Worm (Caenorhabditis elegans) whole organism, L3 larva: ENCODE data around the gene srm-6.

Experiments
- R02D3.7 ChIP-seq: fragments of 150-350 bp; optimal IDR thresholded peaks from 2 replicates; lab custom pipeline; 2014; ENCODE audit warnings: missing biosample characterization, missing genetic modification characterization
- ZK546.5 ChIP-seq: sonication (generic microtip); optimal IDR thresholded peaks from 2 replicates; lab custom pipeline; 2017; ENCODE audit warnings: missing biosample characterization, missing genetic modification characterization
- ama-1 ChIP-seq: fragments of 150-350 bp; optimal IDR thresholded peaks from 2 replicates; lab custom pipeline; 2018
- ceh-16 ChIP-seq: sonication (generic microtip); optimal IDR thresholded peaks from 2 replicates; lab custom pipeline; 2017; ENCODE audit warnings: missing biosample characterization, missing genetic modification characterization
- ceh-28 ChIP-seq: fragments of 150-350 bp; optimal IDR thresholded peaks from 2 replicates; lab custom pipeline; 2014; ENCODE audit warnings: missing biosample characterization, missing genetic modification reagents, missing genetic modification characterization
- ceh-82 ChIP-seq: fragments of 150-350 bp; optimal IDR thresholded peaks from 2 replicates; lab custom pipeline; 2014; ENCODE audit warnings: missing biosample characterization, missing genetic modification characterization
- ceh-9 ChIP-seq: sonication (generic microtip); optimal IDR thresholded peaks from 2 replicates; lab custom pipeline; 2018; ENCODE audit warnings: missing biosample characterization, missing genetic modification characterization
- daf-12 ChIP-seq: fragments of 150-350 bp; optimal IDR thresholded peaks from 2 replicates; lab custom pipeline; 2014; ENCODE audit warnings: missing biosample characterization, missing genetic modification reagents, missing genetic modification characterization
- egl-27 ChIP-seq: sonication (generic microtip); optimal IDR thresholded peaks from 4 replicates; lab custom pipeline; 2017; ENCODE audit warnings: missing biosample characterization, missing genetic modification reagents, missing genetic modification characterization
- egl-5 ChIP-seq: fragments of 150-350 bp; optimal IDR thresholded peaks from 2 replicates; lab custom pipeline; 2017; ENCODE audit warnings: missing biosample characterization, missing genetic modification reagents, missing genetic modification characterization, inconsistent platforms
- elt-1 ChIP-seq: fragments of 150-350 bp; optimal IDR thresholded peaks from 2 replicates; lab custom pipeline; 2014; ENCODE audit warnings: missing biosample characterization, missing genetic modification characterization
- elt-2 ChIP-seq: sonication (generic microtip); optimal IDR thresholded peaks from 2 replicates; lab custom pipeline; 2016; ENCODE audit warnings: missing genetic modification reagents, mild to moderate bottlenecking, missing genetic modification characterization, missing compliant biosample characterization
- elt-3 ChIP-seq, 3 experiments: fragments of 150-350 bp in 1 of 3; sonication (generic microtip) in 2 of 3; optimal IDR thresholded peaks; 2 replicates in 2 of 3; 4 replicates in 1 of 3; lab custom pipeline; 2014 to 2017; ENCODE audit warnings: missing biosample characterization in 3 of 3, missing genetic modification characterization in 3 of 3
- eor-1 ChIP-seq, 2 experiments: fragments of 150-350 bp; optimal IDR thresholded peaks; 2 replicates each; lab custom pipeline; 2014 to 2018; ENCODE audit warnings: missing biosample characterization in 2 of 2, missing genetic modification characterization in 2 of 2
- fkh-10 ChIP-seq: sonication (generic microtip); optimal IDR thresholded peaks from 2 replicates; lab custom pipeline; 2017; ENCODE audit warnings: missing biosample characterization, missing genetic modification reagents, missing genetic modification characterization
- fkh-2 ChIP-seq: fragments of 150-350 bp; optimal IDR thresholded peaks from 2 replicates; lab custom pipeline; 2014; ENCODE audit warnings: missing biosample characterization, missing genetic modification reagents, missing genetic modification characterization
- fos-1 ChIP-seq: fragments of 150-350 bp; optimal IDR thresholded peaks from 2 replicates; lab custom pipeline; 2014; ENCODE audit warnings: missing biosample characterization, missing genetic modification characterization
- hmg-11 ChIP-seq: sonication (generic microtip); optimal IDR thresholded peaks from 2 replicates; lab custom pipeline; 2016; ENCODE audit warnings: missing genetic modification characterization, missing compliant biosample characterization
- jun-1 ChIP-seq: fragments of 150-350 bp; optimal IDR thresholded peaks from 2 replicates; lab custom pipeline; 2014; ENCODE audit warnings: missing biosample characterization, missing genetic modification reagents, missing genetic modification characterization
- lin-15B ChIP-seq: fragments of 150-350 bp; optimal IDR thresholded peaks from 2 replicates; lab custom pipeline; 2014; ENCODE audit warnings: missing biosample characterization, missing genetic modification characterization
- lin-39 ChIP-seq: fragments of 150-350 bp; optimal IDR thresholded peaks from 2 replicates; lab custom pipeline; 2018; ENCODE audit warnings: missing biosample characterization, missing genetic modification reagents, missing genetic modification characterization
- lsy-12 ChIP-seq: sonication (generic microtip); optimal IDR thresholded peaks from 2 replicates; lab custom pipeline; 2016; ENCODE audit warnings: mild to moderate bottlenecking, missing genetic modification characterization, missing compliant biosample characterization
- mdl-1 ChIP-seq: fragments of 150-350 bp; optimal IDR thresholded peaks from 2 replicates; lab custom pipeline; 2014; ENCODE audit warnings: missing biosample characterization, missing genetic modification characterization
- mml-1 ChIP-seq: fragments of 150-350 bp; sonication (generic microtip); optimal IDR thresholded peaks from 3 replicates; lab custom pipeline; 2014; ENCODE audit warnings: missing biosample characterization, missing genetic modification characterization
- nfya-1 ChIP-seq: sonication (generic microtip); optimal IDR thresholded peaks from 2 replicates; lab custom pipeline; 2017; ENCODE audit warnings: missing genetic modification characterization, mild to moderate bottlenecking, missing compliant biosample characterization, antibody characterized with exemption, moderate library complexity; ENCODE audit not compliant: insufficient read depth
- nhr-12 ChIP-seq: fragments of 150-350 bp; optimal IDR thresholded peaks from 2 replicates; lab custom pipeline; 2014; ENCODE audit warnings: missing biosample characterization, missing genetic modification characterization
- nhr-23 ChIP-seq: fragments of 150-350 bp; optimal IDR thresholded peaks from 2 replicates; lab custom pipeline; 2014; ENCODE audit warnings: missing biosample characterization, missing genetic modification reagents, missing genetic modification characterization
- nhr-237 ChIP-seq: fragments of 150-350 bp; optimal IDR thresholded peaks from 2 replicates; lab custom pipeline; 2014; ENCODE audit warnings: missing biosample characterization, missing genetic modification characterization
- nhr-25 ChIP-seq: sonication (generic microtip); optimal IDR thresholded peaks from 2 replicates; lab custom pipeline; 2017; ENCODE audit warnings: missing biosample characterization, missing genetic modification characterization
- nhr-28 ChIP-seq: fragments of 150-350 bp; optimal IDR thresholded peaks from 2 replicates; lab custom pipeline; 2014; ENCODE audit warnings: missing biosample characterization, missing genetic modification characterization
- nhr-43 ChIP-seq: sonication (generic microtip); optimal IDR thresholded peaks from 2 replicates; lab custom pipeline; 2016; ENCODE audit warnings: mild to moderate bottlenecking, missing genetic modification characterization, missing compliant biosample characterization; ENCODE audit not compliant: poor library complexity, severe bottlenecking
- nhr-67 ChIP-seq: fragments of 150-350 bp; optimal IDR thresholded peaks from 2 replicates; lab custom pipeline; 2014; ENCODE audit warnings: missing biosample characterization, missing genetic modification characterization
- nhr-76 ChIP-seq: fragments of 150-350 bp; sonication (generic microtip); optimal IDR thresholded peaks from 5 replicates; lab custom pipeline; 2014; ENCODE audit warnings: missing biosample characterization, missing genetic modification characterization
- nhr-77 ChIP-seq: fragments of 150-350 bp; optimal IDR thresholded peaks from 2 replicates; lab custom pipeline; 2014; ENCODE audit warnings: missing biosample characterization, missing genetic modification characterization
- pha-4 ChIP-seq: fragments of 150-350 bp; optimal IDR thresholded peaks from 2 replicates; lab custom pipeline; 2014; ENCODE audit warnings: missing biosample characterization, missing genetic modification reagents, missing genetic modification characterization
- pqm-1 ChIP-seq: fragments of 150-350 bp; optimal IDR thresholded peaks from 2 replicates; lab custom pipeline; 2017; ENCODE audit warnings: missing biosample characterization, missing genetic modification characterization, inconsistent platforms
- sea-2 ChIP-seq: fragments of 150-350 bp; sonication (generic microtip); optimal IDR thresholded peaks from 4 replicates; lab custom pipeline; 2014; ENCODE audit warnings: missing biosample characterization, missing genetic modification reagents, missing genetic modification characterization
- skn-1 ChIP-seq: fragments of 150-350 bp; optimal IDR thresholded peaks from 2 replicates; lab custom pipeline; 2014; ENCODE audit warnings: missing biosample characterization, missing genetic modification characterization
- snpc-4 ChIP-seq: fragments of 150-350 bp; optimal IDR thresholded peaks from 2 replicates; lab custom pipeline; 2014; ENCODE audit warnings: missing biosample characterization, missing genetic modification characterization
- tbx-2 ChIP-seq: sonication (generic microtip); optimal IDR thresholded peaks from 2 replicates; lab custom pipeline; 2016; ENCODE audit warnings: mild to moderate bottlenecking, missing genetic modification characterization, missing compliant biosample characterization
- unc-39 ChIP-seq: sonication (generic microtip); optimal IDR thresholded peaks from 4 replicates; lab custom pipeline; 2017; ENCODE audit warnings: missing biosample characterization, missing genetic modification characterization
- unc-62 ChIP-seq: fragments of 150-350 bp; sonication (generic microtip); optimal IDR thresholded peaks from 4 replicates; lab custom pipeline; 2014; ENCODE audit warnings: missing biosample characterization, missing genetic modification reagents, missing genetic modification characterization
- zag-1 ChIP-seq: fragments of 150-350 bp; optimal IDR thresholded peaks from 2 replicates; lab custom pipeline; 2014; ENCODE audit warnings: missing biosample characterization, missing genetic modification characterization
- ztf-11 ChIP-seq: fragments of 150-350 bp; optimal IDR thresholded peaks from 2 replicates; lab custom pipeline; 2014; ENCODE audit warnings: missing biosample characterization, missing genetic modification characterization
- ztf-4 ChIP-seq: fragments of 150-350 bp; optimal IDR thresholded peaks from 2 replicates; lab custom pipeline; 2014; ENCODE audit warnings: missing biosample characterization, missing genetic modification characterization

Gene srm-6

ce11 chrV:14350498-14350897 lies 13.7 kb downstream of the srm-6 start:
- no peak for TF ChIP-seq nhr-25
- no peak for TF ChIP-seq skn-1
- TF ChIP-seq sea-2 (GFP tag; lab: Kevin White, UChicago) = no peak
- no peak for TF ChIP-seq egl-5
- no peak for TF ChIP-seq nhr-12
- no peak for TF ChIP-seq zag-1 (tag; lab: Kevin White, UChicago)
- TF ChIP-seq nhr-67 (tag; lab: Kevin White, UChicago) = no peak
- TF ChIP-seq fos-1 (tag; lab: Kevin White, UChicago) = no peak
- TF ChIP-seq snpc-4 (tag; lab: Kevin White, UChicago) = no peak
- no peak for TF ChIP-seq R02D3.7 (tag; lab: Kevin White, UChicago)
- TF ChIP-seq nhr-23 (tag; lab: Kevin White, UChicago) = no peak
- no peak for TF ChIP-seq pha-4 (tag; lab: Kevin White, UChicago)
- no peak for TF ChIP-seq jun-1 (tag; lab: Kevin White, UChicago)
- TF ChIP-seq nhr-237 (tag; lab: Kevin White, UChicago) = no peak
- TF ChIP-seq tbx-2 (tag; lab: Kevin White, UChicago) = no peak
- no peak for TF ChIP-seq mdl-1 (tag; lab: Kevin White, UChicago)

DNA sequence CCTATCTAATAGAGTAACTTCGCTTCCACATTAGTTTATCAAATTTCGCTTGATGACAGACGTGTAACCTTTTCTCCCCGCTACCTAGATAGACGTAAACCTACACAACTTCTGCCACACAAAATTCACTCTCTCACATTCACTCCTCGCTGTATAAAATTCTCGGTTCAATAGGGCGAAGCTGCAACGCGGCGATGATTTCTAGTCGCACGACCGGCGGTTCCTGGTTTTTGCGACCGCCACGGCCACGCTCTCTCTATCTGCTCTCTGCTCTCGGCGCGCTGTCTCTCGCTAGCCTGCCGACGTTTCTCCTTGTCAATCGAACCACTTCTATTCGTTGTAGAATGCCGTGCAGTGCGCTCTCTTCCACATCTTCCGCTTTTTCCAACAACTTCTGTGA lies 14.2 kb downstream of the srm-6 start:
- no peak for TF ChIP-seq unc-62
- peak; percentile 74 for TF ChIP-seq nhr-23 (tag; lab: Kevin White, UChicago)
- no peak for TF ChIP-seq nhr-28 (tag; lab: Kevin White, UChicago)
- TF ChIP-seq eor-1 (tag; optimal IDR thresholded peaks at IDR 0.05; lab: Kevin White, UChicago) = no peak
- TF ChIP-seq ztf-4 (tag; lab: Kevin White, UChicago) = no peak
- peak; percentile 10 for TF ChIP-seq fkh-10 (GFP tag; lab: Kevin White, UChicago)
- no peak for TF ChIP-seq ceh-28 (tag; lab: Kevin White, UChicago)
- TF ChIP-seq nfya-1 (tag; lab: Kevin White, UChicago) = peak; percentile 87
- TF ChIP-seq nhr-76 (tag; lab: Kevin White, UChicago) = no peak
- TF ChIP-seq egl-27 (tag; lab: Kevin White, UChicago) = no peak
- TF ChIP-seq nhr-43 (tag; lab: Kevin White, UChicago) = peak; percentile 46
- peak; percentile 25 for TF ChIP-seq ceh-16 (tag; lab: Kevin White, UChicago)
- TF ChIP-seq ztf-11 (tag; lab: Kevin White, UChicago) = no peak
- peak; percentile 89 for TF ChIP-seq snpc-4 (tag; lab: Kevin White, UChicago)
- TF ChIP-seq skn-1 = peak; percentile 64
- TF ChIP-seq pqm-1 (tag; lab: Kevin White, UChicago) = peak; percentile 26
- TF ChIP-seq nhr-237 (tag; lab: Kevin White, UChicago) = no peak
- peak; percentile 94 for TF ChIP-seq lin-39
- TF ChIP-seq elt-2 (tag; lab: Kevin White, UChicago) = peak; percentile 82
- no peak for TF ChIP-seq ceh-82
- TF ChIP-seq unc-39 (tag; lab: Kevin White, UChicago) = no peak
- no peak for TF ChIP-seq ceh-9
- no peak for TF ChIP-seq fos-1 (tag; lab: Kevin White, UChicago)
- no peak for TF ChIP-seq ZK546.5
- TF ChIP-seq lsy-12 (tag; lab: Kevin White, UChicago) = peak; percentile 76
- peak; percentile 96 for TF ChIP-seq lin-15B (tag; lab: Kevin White, UChicago)
- peak; percentile 92 for TF ChIP-seq hmg-11
- TF ChIP-seq elt-3 (tag; optimal IDR thresholded peaks at IDR 0.05; lab: Kevin White, UChicago) = peak in 1 of 3 experiments; percentile 11
- peak; percentile 68 for TF ChIP-seq pha-4 (tag; lab: Kevin White, UChicago)
- TF ChIP-seq daf-12 (tag; lab: Kevin White, UChicago) = no peak
- no peak for TF ChIP-seq sea-2 (GFP tag; lab: Kevin White, UChicago)
- TF ChIP-seq nhr-77 (tag; lab: Kevin White, UChicago) = no peak
- TF ChIP-seq mdl-1 (tag; lab: Kevin White, UChicago) = no peak
- peak; percentile 50 for TF ChIP-seq ama-1
- TF ChIP-seq mml-1 (tag; lab: Kevin White, UChicago) = no peak
- no peak for TF ChIP-seq R02D3.7 (tag; lab: Kevin White, UChicago)
- no peak for TF ChIP-seq fkh-2 (tag; lab: Kevin White, UChicago)
- no peak for TF ChIP-seq egl-5
- TF ChIP-seq tbx-2 (tag; lab: Kevin White, UChicago) = peak; percentile 19
- peak; percentile 86 for TF ChIP-seq nhr-25
- TF ChIP-seq elt-1 (tag; lab: Kevin White, UChicago) = no peak
- TF ChIP-seq jun-1 (tag; lab: Kevin White, UChicago) = peak; percentile 60
